Fruit fly (Drosophila melanogaster) whole organism, adult: ENCODE results near the gene ppk28.

Experiments used
- CG11617 ChIP-seq: fragments of 200-800 bp; sonication (Bioruptor generic); optimal IDR thresholded peaks from 2 replicates; lab custom pipeline; 2017; ENCODE audit warnings: mild to moderate bottlenecking, missing biosample characterization, missing genetic modification reagents, missing genetic modification characterization
- CG7101 ChIP-seq: fragments of 200-800 bp; sonication (Bioruptor generic); optimal IDR thresholded peaks from 2 replicates; lab custom pipeline; 2018; ENCODE audit warnings: missing biosample characterization, mild to moderate bottlenecking, missing genetic modification characterization, moderate library complexity
- Clk ChIP-seq: fragments of 200-800 bp; sonication (Bioruptor generic); optimal IDR thresholded peaks from 2 replicates; lab custom pipeline; 2017; ENCODE audit warnings: missing biosample characterization, missing genetic modification characterization
- Crg-1 ChIP-seq: fragments of 200-800 bp; sonication (Bioruptor generic); optimal IDR thresholded peaks from 2 replicates; lab custom pipeline; 2016; ENCODE audit warnings: missing biosample characterization, missing genetic modification characterization
- Mnt ChIP-seq: fragments of 200-800 bp; sonication (Bioruptor generic); optimal IDR thresholded peaks from 2 replicates; lab custom pipeline; 2016; ENCODE audit warnings: missing biosample characterization, mild to moderate bottlenecking, missing genetic modification characterization
- kay ChIP-seq: fragments of 200-800 bp; sonication (Bioruptor generic); peaks from one replicate; lab custom pipeline; 2016; ENCODE audit warnings: missing biosample characterization, missing genetic modification characterization, borderline replicate concordance

DNA sequence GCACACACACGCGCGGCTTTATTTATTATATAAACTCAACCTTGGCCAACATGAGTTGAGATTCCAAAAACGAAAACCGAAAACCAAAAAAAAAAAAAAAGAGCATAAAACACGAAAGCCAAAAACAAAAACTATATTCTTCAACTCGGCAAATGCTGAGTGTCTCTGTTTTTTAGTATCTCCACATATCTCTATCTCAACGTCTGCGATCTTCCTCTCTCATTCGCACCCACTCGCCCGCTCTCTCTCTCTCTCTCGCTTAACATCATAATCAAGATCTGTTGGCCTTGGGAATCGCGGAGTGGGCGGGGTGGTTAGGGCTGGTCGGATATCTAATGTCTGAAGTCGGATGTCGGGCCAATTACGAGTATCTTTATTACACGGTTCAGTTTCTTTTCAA is 25.6 kb upstream of the ppk28 start:
- no peak for TF ChIP-seq Clk (GFP tag; lab: Kevin White, UChicago)
- TF ChIP-seq Crg-1 (GFP tag; lab: Kevin White, UChicago) = no peak
- no peak for TF ChIP-seq CG11617 (GFP tag; lab: Kevin White, UChicago)
- TF ChIP-seq Mnt = no peak
- no peak for TF ChIP-seq kay
- no peak for TF ChIP-seq CG7101 (tag; lab: Kevin White, UChicago)
